Worm (Caenorhabditis elegans) whole organism, L1 larva: ENCODE measurements around the gene H37A05.4.

Experiments
- aha-1 ChIP-seq: fragments of 150-350 bp; optimal IDR thresholded peaks from 2 replicates; lab custom pipeline; 2014; ENCODE audit warnings: missing biosample characterization, missing genetic modification characterization
- aly-2 ChIP-seq: fragments of 150-350 bp; optimal IDR thresholded peaks from 2 replicates; lab custom pipeline; 2014; ENCODE audit warnings: missing biosample characterization, missing genetic modification characterization
- blmp-1 ChIP-seq: fragments of 150-350 bp; optimal IDR thresholded peaks from 2 replicates; lab custom pipeline; 2014; ENCODE audit warnings: missing biosample characterization, missing genetic modification characterization
- egl-13 ChIP-seq: sonication (generic microtip); optimal IDR thresholded peaks from 2 replicates; lab custom pipeline; 2016; ENCODE audit warnings: missing genotype, missing genetic modification reagents, missing genetic modification characterization, missing compliant biosample characterization
- egl-27 ChIP-seq, 2 experiments: fragments of 150-350 bp in 1 of 2; sonication (generic microtip); optimal IDR thresholded peaks; 3 replicates each; lab custom pipeline; 2017 to 2018; ENCODE audit warnings: missing biosample characterization in 2 of 2, missing genetic modification characterization in 2 of 2, missing genetic modification reagents in 2 of 2
- elt-3 ChIP-seq, 6 experiments: fragments of 150-350 bp in 1 of 6; sonication (generic microtip); optimal IDR thresholded peaks; 2 replicates each; lab custom pipeline; 2017 to 2018; ENCODE audit warnings: missing biosample characterization in 6 of 6, missing genetic modification characterization in 6 of 6, inconsistent platforms in 1 of 6
- lin-35 ChIP-seq, 2 experiments: fragments of 150-350 bp; optimal IDR thresholded peaks; 2 replicates each; lab custom pipeline; 2014; ENCODE audit warnings: missing biosample characterization in 2 of 2, missing genetic modification characterization in 2 of 2, missing genetic modification reagents in 2 of 2
- lin-39 ChIP-seq: fragments of 150-350 bp; optimal IDR thresholded peaks from 2 replicates; lab custom pipeline; 2014; ENCODE audit warnings: missing biosample characterization, missing genetic modification reagents, missing genetic modification characterization
- mab-9 ChIP-seq: fragments of 200-800 bp; sonication (Bioruptor generic); IDR thresholded peaks from 2 replicates; pipeline ENCODE4 v1.3.6; 2022; ENCODE audit warnings: missing genetic modification reagents, missing genetic modification characterization, missing compliant biosample characterization
- nhr-11 ChIP-seq: fragments of 150-350 bp; optimal IDR thresholded peaks from 2 replicates; lab custom pipeline; 2014; ENCODE audit warnings: missing biosample characterization, missing genetic modification characterization
- nhr-90 ChIP-seq: sonication (generic microtip); optimal IDR thresholded peaks from 2 replicates; lab custom pipeline; 2016; ENCODE audit warnings: mild to moderate bottlenecking, missing genetic modification characterization, missing compliant biosample characterization; ENCODE audit not compliant: poor library complexity
- sox-4 ChIP-seq: sonication (generic microtip); optimal IDR thresholded peaks from 2 replicates; lab custom pipeline; 2016; ENCODE audit warnings: missing genetic modification characterization, missing compliant biosample characterization
- sptf-1 ChIP-seq: fragments of 150-350 bp; optimal IDR thresholded peaks from 2 replicates; lab custom pipeline; 2014; ENCODE audit warnings: missing biosample characterization, missing genetic modification characterization
- sup-37 ChIP-seq: fragments of 200-800 bp; sonication (Bioruptor generic); optimal IDR thresholded peaks from 2 replicates; lab custom pipeline; 2018; ENCODE audit warnings: mild to moderate bottlenecking, missing genetic modification characterization, missing compliant biosample characterization

- TF ChIP-seq egl-13 (tag; lab: Kevin White, UChicago) (no peak), sox-4 (tag; lab: Kevin White, UChicago) (no peak), mab-9 (GFP tag; lab: Robert Waterston, UW) (no peak), sptf-1 (tag; lab: Kevin White, UChicago) (no peak), aly-2 (no peak), egl-27 (tag; optimal IDR thresholded peaks at IDR 0.05; lab: Kevin White, UChicago) (no peak), blmp-1 (no peak), elt-3 (tag; optimal IDR thresholded peaks at IDR 0.05; lab: Kevin White, UChicago) (no peak), aha-1 (no peak), sup-37 (GFP tag; lab: Kevin White, UChicago) (no peak), nhr-11 (tag; lab: Kevin White, UChicago) (no peak), lin-39 (no peak), lin-35 (GFP tag; optimal IDR thresholded peaks at IDR 0.05; lab: Kevin White, UChicago) (no peak), nhr-90 (tag; lab: Kevin White, UChicago) (no peak)
Measured at ce11 chrV:13654394-13654792, 4.8 kb upstream of the H37A05.4 start.
